Fruit fly (Drosophila melanogaster) whole organism, prepupa: Measurements from ENCODE around the gene Jhbp11.

Experiments used
- CG11294 ChIP-seq: fragments of 200-800 bp; sonication (Bioruptor generic); IDR thresholded peaks from 2 replicates; pipeline ENCODE4 v1.3.6; 2022; ENCODE audit warnings: missing biosample characterization, missing genetic modification characterization
- Eip93F ChIP-seq: fragments of 200-800 bp; sonication (Bioruptor generic); optimal IDR thresholded peaks from 2 replicates; lab custom pipeline; 2016; ENCODE audit warnings: missing biosample characterization, mild to moderate bottlenecking, missing genetic modification characterization
- cyc ChIP-seq: fragments of 200-800 bp; sonication (Bioruptor generic); optimal IDR thresholded peaks from 3 replicates; lab custom pipeline; 2016; ENCODE audit warnings: missing biosample characterization, missing genetic modification characterization

- TF ChIP-seq CG11294 (GFP tag; lab: Robert Waterston, UW) = no peak
- no peak for TF ChIP-seq cyc
- TF ChIP-seq Eip93F (GFP tag; lab: Kevin White, UChicago) = no peak
Measured at dm6 chr3R:27133992-27134391, 33.0 kb downstream of the Jhbp11 start.
